Fruit fly (Drosophila melanogaster) whole organism, pupa: ENCODE results near the gene Taf8.

ENCODE experiments used
- CG10348 ChIP-seq: fragments of 200-800 bp; sonication (Bioruptor generic); IDR thresholded peaks from 2 replicates; pipeline ENCODE4 v1.3.6; 2022; ENCODE audit warnings: missing biosample characterization, missing genetic modification characterization
- CG12605 ChIP-seq: fragments of 200-800 bp; sonication (Bioruptor generic); IDR thresholded peaks from 2 replicates; pipeline ENCODE4 v1.3.6; 2022; ENCODE audit warnings: missing biosample characterization, missing genetic modification characterization
- CG13204 ChIP-seq: fragments of 200-800 bp; sonication (Bioruptor generic); optimal IDR thresholded peaks from 2 replicates; lab custom pipeline; 2018; ENCODE audit warnings: missing biosample characterization, mild to moderate bottlenecking, missing genetic modification characterization, moderate library complexity
- CG14655 ChIP-seq: fragments of 200-800 bp; sonication (Bioruptor generic); optimal IDR thresholded peaks from 3 replicates; lab custom pipeline; 2017; ENCODE audit warnings: mild to moderate bottlenecking, missing biosample characterization, missing genetic modification reagents, missing genetic modification characterization
- CG15710 ChIP-seq: fragments of 200-800 bp; sonication (Bioruptor generic); optimal IDR thresholded peaks from 2 replicates; lab custom pipeline; 2018; ENCODE audit warnings: missing biosample characterization, mild to moderate bottlenecking, missing genetic modification characterization, moderate library complexity
- CG17806 ChIP-seq: fragments of 200-800 bp; sonication (Bioruptor generic); optimal IDR thresholded peaks from 2 replicates; lab custom pipeline; 2018; ENCODE audit warnings: missing biosample characterization, mild to moderate bottlenecking, missing genetic modification characterization, moderate library complexity
- CG32121 ChIP-seq: fragments of 200-800 bp; sonication (Bioruptor generic); IDR thresholded peaks from 2 replicates; pipeline ENCODE4 v1.3.6; 2022; ENCODE audit warnings: missing biosample characterization, missing genetic modification characterization
- CG34367 ChIP-seq: fragments of 200-800 bp; sonication (Bioruptor generic); optimal IDR thresholded peaks from 2 replicates; lab custom pipeline; 2018; ENCODE audit warnings: missing biosample characterization, mild to moderate bottlenecking, missing genetic modification characterization
- CG4496 ChIP-seq: fragments of 200-800 bp; sonication (Bioruptor generic); IDR thresholded peaks from 3 replicates; pipeline ENCODE4 v1.3.6; 2022; ENCODE audit warnings: missing biosample characterization, missing genetic modification characterization
- CG8159 ChIP-seq: fragments of 200-800 bp; sonication (Bioruptor generic); optimal IDR thresholded peaks from 3 replicates; lab custom pipeline; 2018; ENCODE audit warnings: missing biosample characterization, mild to moderate bottlenecking, missing genetic modification characterization, moderate library complexity
- CG8301 ChIP-seq: fragments of 200-800 bp; sonication (Bioruptor generic); optimal IDR thresholded peaks from 2 replicates; lab custom pipeline; 2018; ENCODE audit warnings: missing biosample characterization, mild to moderate bottlenecking, missing genetic modification characterization
- CG9948 ChIP-seq: fragments of 200-800 bp; sonication (Bioruptor generic); optimal IDR thresholded peaks from 2 replicates; lab custom pipeline; 2018; ENCODE audit warnings: missing biosample characterization, mild to moderate bottlenecking, missing genetic modification characterization, moderate library complexity
- EcR ChIP-seq: fragments of 200-800 bp; sonication (Bioruptor generic); optimal IDR thresholded peaks from 3 replicates; lab custom pipeline; 2019; ENCODE audit warnings: missing biosample characterization, missing genetic modification characterization, mild to moderate bottlenecking, moderate library complexity, missing genetic modification reagents
- Ets98B ChIP-seq: fragments of 200-800 bp; sonication (Bioruptor generic); IDR thresholded peaks from 2 replicates; pipeline ENCODE4 v1.3.6; 2022; ENCODE audit warnings: missing biosample characterization, missing genetic modification characterization
- Pif1A ChIP-seq: fragments of 200-800 bp; sonication (Bioruptor generic); optimal IDR thresholded peaks from 3 replicates; lab custom pipeline; 2016; ENCODE audit warnings: missing biosample characterization, missing genetic modification characterization
- Pif1B ChIP-seq: fragments of 200-800 bp; sonication (Bioruptor generic); optimal IDR thresholded peaks from 3 replicates; lab custom pipeline; 2016; ENCODE audit warnings: missing biosample characterization, missing genetic modification characterization
- Snoo ChIP-seq: fragments of 200-800 bp; sonication (Bioruptor generic); optimal IDR thresholded peaks from 3 replicates; lab custom pipeline; 2017; ENCODE audit warnings: missing biosample characterization, mild to moderate bottlenecking, missing genetic modification characterization, inconsistent platforms
- fd96Ca ChIP-seq: fragments of 200-800 bp; sonication (Bioruptor generic); IDR thresholded peaks from 3 replicates; pipeline ENCODE4 v1.3.6; 2022; ENCODE audit warnings: missing biosample characterization, missing genetic modification characterization
- gl ChIP-seq: fragments of 200-800 bp; sonication (Bioruptor generic); optimal IDR thresholded peaks from 2 replicates; lab custom pipeline; 2018; ENCODE audit warnings: missing biosample characterization, mild to moderate bottlenecking, missing genetic modification characterization
- rn ChIP-seq: fragments of 200-800 bp; sonication (Bioruptor generic); IDR thresholded peaks from 2 replicates; pipeline ENCODE4 v1.3.6; 2022; ENCODE audit warnings: missing biosample characterization, missing genetic modification characterization

Gene Taf8

dm6 chrX:18118519-18118918 lies 16.7 kb downstream of the Taf8 start:
- TF ChIP-seq gl (tag; lab: Kevin White, UChicago): no peak
- no peak for TF ChIP-seq CG34367 (tag; lab: Kevin White, UChicago)
- TF ChIP-seq CG8159 (tag; lab: Kevin White, UChicago): no peak
- no peak for TF ChIP-seq CG9948 (tag; lab: Kevin White, UChicago)
- no peak for TF ChIP-seq CG12605
- TF ChIP-seq CG8301 (tag; lab: Kevin White, UChicago): no peak
- TF ChIP-seq CG10348 (GFP tag; lab: Robert Waterston, UW): no peak
- TF ChIP-seq CG32121 (GFP tag; lab: Robert Waterston, UW): no peak
- no peak for TF ChIP-seq CG17806 (tag; lab: Kevin White, UChicago)
- TF ChIP-seq CG15710: no peak
- TF ChIP-seq CG14655: no peak
- no peak for TF ChIP-seq CG4496 (GFP tag; lab: Robert Waterston, UW)

dm6 chrX:18125520-18125919 lies 23.8 kb downstream of the Taf8 start:
- no peak for TF ChIP-seq Snoo (tag; lab: Kevin White, UChicago)
- no peak for TF ChIP-seq Ets98B (GFP tag; lab: Robert Waterston, UW)
- TF ChIP-seq CG8301 (tag; lab: Kevin White, UChicago): no peak
- TF ChIP-seq fd96Ca (GFP tag; lab: Robert Waterston, UW): no peak
- no peak for TF ChIP-seq CG9948 (tag; lab: Kevin White, UChicago)
- TF ChIP-seq rn: no peak
- TF ChIP-seq gl (tag; lab: Kevin White, UChicago): no peak
- TF ChIP-seq CG14655: no peak
- TF ChIP-seq CG15710: no peak
- no peak for TF ChIP-seq CG17806 (tag; lab: Kevin White, UChicago)
- TF ChIP-seq CG34367 (tag; lab: Kevin White, UChicago): no peak
- TF ChIP-seq CG4496 (GFP tag; lab: Robert Waterston, UW): no peak
- no peak for TF ChIP-seq EcR (GFP tag; lab: Kevin White, UChicago)
- TF ChIP-seq CG8159 (tag; lab: Kevin White, UChicago): no peak
- TF ChIP-seq CG32121 (GFP tag; lab: Robert Waterston, UW): no peak
- no peak for TF ChIP-seq CG10348 (GFP tag; lab: Robert Waterston, UW)
- TF ChIP-seq Pif1A (GFP tag; lab: Kevin White, UChicago): no peak

dm6 chrX:18129297-18129696 lies 27.5 kb downstream of the Taf8 start:
- TF ChIP-seq Pif1B (GFP tag; lab: Kevin White, UChicago): no peak
- no peak for TF ChIP-seq CG17806 (tag; lab: Kevin White, UChicago)
- TF ChIP-seq Ets98B (GFP tag; lab: Robert Waterston, UW): no peak
- no peak for TF ChIP-seq EcR (GFP tag; lab: Kevin White, UChicago)
- TF ChIP-seq fd96Ca (GFP tag; lab: Robert Waterston, UW): no peak
- TF ChIP-seq Pif1A (GFP tag; lab: Kevin White, UChicago): no peak
- no peak for TF ChIP-seq CG12605

DNA sequence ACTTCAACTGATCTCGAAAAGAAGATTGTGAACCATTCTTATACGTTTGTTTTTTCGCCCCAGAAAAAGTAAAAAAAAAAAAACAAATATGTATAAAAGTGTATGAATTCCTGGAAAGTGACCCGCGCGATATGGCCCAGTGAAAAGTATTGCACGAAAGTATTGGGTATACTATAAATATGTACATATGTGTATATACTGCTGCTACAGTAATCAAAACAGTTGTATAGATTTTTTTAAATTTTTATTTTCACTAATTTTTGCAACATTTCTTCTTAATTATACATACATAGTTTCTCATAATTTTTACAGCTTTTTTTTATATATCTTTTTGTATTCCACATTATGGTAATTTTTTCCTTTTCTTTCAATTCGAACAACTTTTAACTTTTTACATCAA lies 28.4 kb downstream of the Taf8 start, which contains the start of gene CG43133:
CG43133 (minus strand) TSS at position 11 of the 400 bp plus-strand sequence.
- no peak for TF ChIP-seq rn
- TF ChIP-seq CG9948 (tag; lab: Kevin White, UChicago): no peak
- TF ChIP-seq Ets98B (GFP tag; lab: Robert Waterston, UW): no peak
- TF ChIP-seq Snoo (tag; lab: Kevin White, UChicago): no peak
- TF ChIP-seq CG17806 (tag; lab: Kevin White, UChicago): no peak
- TF ChIP-seq Pif1A (GFP tag; lab: Kevin White, UChicago): no peak

dm6 chrX:18136059-18136458 lies 34.3 kb downstream of the Taf8 start:
- TF ChIP-seq EcR (GFP tag; lab: Kevin White, UChicago): no peak
- TF ChIP-seq CG8301 (tag; lab: Kevin White, UChicago): peak; percentile 33
- no peak for TF ChIP-seq CG9948 (tag; lab: Kevin White, UChicago)
- peak; percentile 33 for TF ChIP-seq CG8159 (tag; lab: Kevin White, UChicago)
- TF ChIP-seq CG14655: no peak
- TF ChIP-seq Ets98B (GFP tag; lab: Robert Waterston, UW): peak; percentile 48; the same call in 1 of the 2 replicates
- TF ChIP-seq CG15710: no peak
- no peak for TF ChIP-seq gl (tag; lab: Kevin White, UChicago)
- TF ChIP-seq CG13204 (GFP tag; lab: Kevin White, UChicago): no peak
- TF ChIP-seq Pif1B (GFP tag; lab: Kevin White, UChicago): no peak
- TF ChIP-seq CG32121 (GFP tag; lab: Robert Waterston, UW): peak; percentile 74
- TF ChIP-seq CG12605: no peak

DNA sequence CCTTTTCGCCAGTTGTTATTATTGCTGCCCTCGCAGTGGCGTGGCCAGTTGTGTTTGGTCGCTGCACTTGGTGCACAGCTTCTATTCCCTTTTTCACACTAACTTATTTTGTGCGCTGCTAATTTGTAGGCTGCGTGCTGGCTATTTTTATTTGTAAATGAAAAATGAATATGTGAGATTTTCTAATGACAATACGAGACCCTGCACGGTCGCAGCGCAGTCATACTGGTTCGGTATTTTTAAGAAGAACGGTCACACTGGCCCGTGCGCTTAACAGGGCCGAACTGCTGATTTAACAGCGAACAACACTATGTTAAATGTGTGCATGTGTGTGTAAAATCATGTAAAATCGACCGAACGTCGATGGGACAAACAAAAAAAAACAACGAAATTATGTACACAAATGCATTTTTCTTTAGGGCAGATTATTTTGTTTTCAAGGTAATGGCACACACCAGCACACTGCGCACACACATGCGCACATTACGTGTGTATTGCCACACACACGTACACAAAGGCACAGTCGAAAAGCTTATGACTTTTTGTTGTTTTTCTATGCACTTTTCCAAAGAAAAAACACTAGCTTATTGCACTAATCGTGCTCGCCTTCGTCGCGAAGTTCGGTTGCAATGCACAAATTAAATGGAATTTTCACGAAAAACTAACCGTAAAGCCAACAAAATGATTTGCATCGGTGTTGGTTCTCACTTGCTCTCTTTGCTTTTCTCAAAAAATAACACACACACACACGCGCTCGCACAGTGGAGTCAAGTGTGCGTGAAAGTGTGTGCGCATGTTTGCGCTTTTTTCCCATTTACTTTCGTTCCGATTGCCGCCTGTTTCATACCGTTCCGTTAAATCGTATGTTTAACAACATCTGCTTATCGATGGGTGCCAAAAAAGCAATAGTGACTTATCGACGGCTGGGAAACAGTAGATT lies 35.4 kb downstream of the Taf8 start, which contains the start of gene ari-1:
ari-1 (minus strand) TSS at position 875 of the 940 bp plus-strand sequence.
- TF ChIP-seq CG14655 (peak; percentile 29), CG8301 (tag; lab: Kevin White, UChicago) (no peak), Snoo (tag; lab: Kevin White, UChicago) (no peak), CG10348 (GFP tag; lab: Robert Waterston, UW) (no peak), CG12605 (no peak), CG4496 (GFP tag; lab: Robert Waterston, UW) (peak; percentile 31; the same call in 1 of the 3 replicates), gl (tag; lab: Kevin White, UChicago) (no peak), CG32121 (GFP tag; lab: Robert Waterston, UW) (no peak)
